Worm (Caenorhabditis elegans) whole organism, mixed stage, embryonic: ENCODE results near the gene srh-192.

Experiments used
- ceh-39 ChIP-seq: fragments of 150-350 bp; optimal IDR thresholded peaks from 2 replicates; lab custom pipeline; 2014; ENCODE audit warnings: missing biosample characterization, missing genetic modification characterization
- ceh-83 ChIP-seq: fragments of 200-800 bp; sonication (Bioruptor generic); optimal IDR thresholded peaks from 2 replicates; lab custom pipeline; 2018; ENCODE audit warnings: mild to moderate bottlenecking, missing genetic modification characterization, missing compliant biosample characterization
- ces-1 ChIP-seq: fragments of 150-350 bp; optimal IDR thresholded peaks from 2 replicates; lab custom pipeline; 2014; ENCODE audit warnings: missing biosample characterization, missing genetic modification reagents, missing genetic modification characterization
- elt-1 ChIP-seq: sonication (generic microtip); optimal IDR thresholded peaks from 2 replicates; lab custom pipeline; 2017; ENCODE audit warnings: missing genetic modification characterization, mild to moderate bottlenecking, missing compliant biosample characterization, antibody characterized with exemption, moderate library complexity, borderline replicate concordance; ENCODE audit not compliant: insufficient read depth
- lin-13 ChIP-seq: fragments of 150-350 bp; optimal IDR thresholded peaks from 2 replicates; lab custom pipeline; 2014; ENCODE audit warnings: missing biosample characterization, missing genetic modification characterization
- mab-5 ChIP-seq: fragments of 150-350 bp; optimal IDR thresholded peaks from 2 replicates; lab custom pipeline; 2014; ENCODE audit warnings: missing biosample characterization, missing genetic modification characterization
- mep-1 ChIP-seq: fragments of 150-350 bp; optimal IDR thresholded peaks from 2 replicates; lab custom pipeline; 2017; ENCODE audit warnings: missing biosample characterization, missing genetic modification reagents, missing genetic modification characterization, inconsistent platforms
- nhr-12 ChIP-seq: fragments of 150-350 bp; optimal IDR thresholded peaks from 2 replicates; lab custom pipeline; 2014; ENCODE audit warnings: missing biosample characterization, missing genetic modification characterization
- pha-4 ChIP-seq: fragments of 150-350 bp; optimal IDR thresholded peaks from 2 replicates; lab custom pipeline; 2018; ENCODE audit warnings: missing biosample characterization, missing genetic modification reagents, missing genetic modification characterization
- unc-62 ChIP-seq: fragments of 150-350 bp; optimal IDR thresholded peaks from 2 replicates; lab custom pipeline; 2014; ENCODE audit warnings: missing biosample characterization, missing genetic modification reagents, missing genetic modification characterization

DNA sequence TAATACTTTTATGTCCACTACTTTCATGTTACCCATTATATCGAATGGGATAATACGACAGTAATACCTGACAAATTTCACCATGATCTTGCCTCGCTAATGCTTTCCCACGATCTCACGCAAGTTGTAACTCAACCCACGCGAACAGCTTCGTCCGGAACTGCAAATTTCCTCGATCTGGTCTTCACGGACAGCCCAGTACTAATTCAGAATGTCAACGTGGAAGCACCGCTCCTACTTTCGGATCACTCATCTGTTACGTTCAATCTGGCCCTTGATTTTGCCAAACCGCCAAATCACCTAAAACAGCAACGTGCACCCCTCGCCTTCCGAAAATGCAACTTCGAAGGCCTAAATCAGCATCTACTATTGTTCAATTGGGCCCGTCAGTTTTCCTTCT is 41.6 kb downstream of the srh-192 start:
- no peak for TF ChIP-seq unc-62 (GFP tag; lab: Kevin White, UChicago)
- TF ChIP-seq mab-5 = no peak
- no peak for TF ChIP-seq elt-1
- no peak for TF ChIP-seq ceh-39
- TF ChIP-seq ceh-83 (GFP tag; lab: Kevin White, UChicago) = no peak
- no peak for TF ChIP-seq mep-1 (tag; lab: Kevin White, UChicago)
- no peak for TF ChIP-seq nhr-12 (tag; lab: Kevin White, UChicago)
- no peak for TF ChIP-seq lin-13 (tag; lab: Kevin White, UChicago)
- TF ChIP-seq pha-4 (tag; lab: Kevin White, UChicago) = no peak
- TF ChIP-seq ces-1 = no peak
